Worm (Caenorhabditis elegans): Measurements from ENCODE around the gene chil-18.

- TF ChIP-seq hmbx-1 (tag; optimal IDR thresholded peaks at IDR 0.05) (no peak), ama-1 (optimal IDR thresholded peaks at IDR 0.05) (no peak), ceh-13 (GFP tag; optimal IDR thresholded peaks at IDR 0.05) (no peak), F13C5.2 (tag; optimal IDR thresholded peaks at IDR 0.05) (no peak), ets-7 (tag; optimal IDR thresholded peaks at IDR 0.05) (no peak), ceh-36 (tag; optimal IDR thresholded peaks at IDR 0.05) (no peak), hnd-1 (tag; optimal IDR thresholded peaks at IDR 0.05) (no peak)
Observed at ce11 chrII:9485081-9485730, 37.1 kb downstream of the chil-18 start.

All from whole organism, early embryonic.